Worm (Caenorhabditis elegans): ENCODE results near the gene tsg-101.

Gene tsg-101

DNA sequence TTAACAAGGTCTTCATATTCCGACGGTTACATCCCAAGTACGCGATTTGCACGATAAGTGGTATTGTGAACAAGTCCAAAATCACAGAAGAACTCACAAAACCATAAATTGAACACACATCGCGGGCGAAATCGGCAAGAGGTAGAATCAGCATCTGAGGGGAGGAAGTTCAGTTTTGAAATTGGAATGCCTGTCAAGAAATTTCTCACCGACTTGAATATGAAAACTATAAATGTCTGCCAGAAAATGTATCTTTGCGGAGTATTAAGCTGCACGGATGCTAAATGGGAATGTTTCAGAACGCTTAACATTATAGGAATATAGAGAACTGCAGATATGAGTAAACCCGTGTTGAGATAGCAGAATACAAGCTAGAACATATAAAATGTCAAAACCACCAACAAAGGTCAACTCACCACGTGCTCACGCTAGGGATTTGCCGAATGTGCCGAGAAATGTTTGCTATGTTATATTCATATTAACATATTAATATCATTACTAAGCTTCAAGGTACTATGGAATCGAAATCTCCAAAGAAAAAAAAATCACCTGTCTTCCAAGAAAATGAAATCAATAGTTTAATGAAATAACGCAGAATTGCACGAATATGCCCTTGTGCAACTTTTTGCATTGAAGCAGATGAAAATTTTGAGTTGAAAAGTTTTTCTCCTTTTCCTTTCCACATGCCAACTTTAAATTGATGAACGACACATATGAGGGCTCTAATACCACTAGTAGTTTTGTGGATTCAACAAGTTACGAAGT lies 32.0 kb downstream of the tsg-101 start, which contains the start of gene srz-82:
TSS of gene srz-82 (plus strand) at position 701 of the 765 bp plus-strand sequence.
- TF ChIP-seq Y56A3A.18 (GFP tag; IDR thresholded peaks at IDR 0.05) (no peak), attf-6 (GFP tag; IDR thresholded peaks at IDR 0.05) (no peak), hmg-1.2 (GFP tag; IDR thresholded peaks at IDR 0.05) (no peak), athp-1 (tag; optimal IDR thresholded peaks at IDR 0.05) (no peak), K11D2.4 (GFP tag; IDR thresholded peaks at IDR 0.05) (no peak), F52B5.7 (tag; optimal IDR thresholded peaks at IDR 0.05) (no peak), ztf-25 (GFP tag; IDR thresholded peaks at IDR 0.05) (no peak), F37B4.10 (GFP tag; IDR thresholded peaks at IDR 0.05) (no peak), madf-10 (tag; optimal IDR thresholded peaks at IDR 0.05) (no peak), F57A8.1 (GFP tag; optimal IDR thresholded peaks at IDR 0.05) (no peak)

DNA sequence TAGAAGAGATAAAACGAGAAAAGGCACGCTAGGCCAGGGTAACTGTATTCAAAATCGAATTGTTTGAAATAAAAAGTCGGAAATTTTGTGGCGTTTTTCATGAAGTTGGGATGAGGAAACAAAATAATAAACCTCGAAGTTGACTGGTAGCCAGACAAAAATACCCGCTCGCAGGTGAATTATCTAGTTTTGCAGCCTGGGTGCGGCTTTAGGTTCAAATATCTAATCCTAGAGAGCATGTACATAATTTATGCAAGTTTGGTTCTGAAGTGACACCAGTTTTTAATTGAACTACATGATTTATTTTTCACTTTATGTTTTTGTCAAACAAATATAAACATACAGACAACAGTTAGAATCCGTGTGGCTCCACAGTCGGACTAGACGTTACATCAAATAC lies 32.6 kb downstream of the tsg-101 start, which contains the start of gene srz-37:
TSS of gene srz-37 (minus strand) at position 101 of the 400 bp plus-strand sequence.
- TF ChIP-seq B0336.3 (GFP tag; IDR thresholded peaks at IDR 0.05) (no peak), ceh-79 (tag; optimal IDR thresholded peaks at IDR 0.05) (no peak), pbrm-1 (GFP tag; IDR thresholded peaks at IDR 0.05) (no peak), F39B2.1 (GFP tag; IDR thresholded peaks at IDR 0.05) (no peak), lin-54 (GFP tag; optimal IDR thresholded peaks at IDR 0.05) (no peak), mcd-1 (GFP tag; IDR thresholded peaks at IDR 0.05) (no peak)

ce11 chrIV:3478911-3479385 lies 35.4 kb downstream of the tsg-101 start, which contains the start of the genes srz-70 and C09G12.5:
Gene srz-70 (minus strand): TSS chrIV:3479011.
Gene C09G12.5 (plus strand): TSS chrIV:3479335.
- TF ChIP-seq ccch-3 (GFP tag; optimal IDR thresholded peaks at IDR 0.05) (no peak), Y53G8AR.9 (GFP tag; conservative IDR thresholded peaks at IDR 0.05) (no peak), F22D6.2 (tag; optimal IDR thresholded peaks at IDR 0.05) (no peak), snpc-3.4 (tag; optimal IDR thresholded peaks at IDR 0.05) (no peak), lir-1 (GFP tag; conservative IDR thresholded peaks at IDR 0.05) (no peak), dpl-1 (GFP tag; optimal IDR thresholded peaks at IDR 0.05) (no peak), cebp-1 (GFP tag; IDR thresholded peaks at IDR 0.05) (no peak), cebp-1 (tag; optimal IDR thresholded peaks at IDR 0.05) (no peak), C17E4.6 (GFP tag; IDR thresholded peaks at IDR 0.05) (no peak), F57A8.1 (GFP tag; optimal IDR thresholded peaks at IDR 0.05) (no peak), ztf-6 (GFP tag; IDR thresholded peaks at IDR 0.05) (no peak), ceh-91 (GFP tag; IDR thresholded peaks at IDR 0.05) (no peak), let-526 (GFP tag; IDR thresholded peaks at IDR 0.05) (no peak), Y56A3A.18 (GFP tag; IDR thresholded peaks at IDR 0.05) (no peak), nfya-1 (tag; optimal IDR thresholded peaks at IDR 0.05; ENCODE audit: borderline replicate concordance, insufficient read depth) (no peak), attf-5 (GFP tag; optimal IDR thresholded peaks at IDR 0.05) (no peak)

- no peak for TF ChIP-seq mxl-1 (tag; optimal IDR thresholded peaks at IDR 0.05)
- TF ChIP-seq nfya-1 (tag; optimal IDR thresholded peaks at IDR 0.05; ENCODE audit: borderline replicate concordance, insufficient read depth): no peak
- no peak for TF ChIP-seq aptf-2 (GFP tag; conservative IDR thresholded peaks at IDR 0.05)
- TF ChIP-seq F57C9.4 (tag; optimal IDR thresholded peaks at IDR 0.05): no peak
- TF ChIP-seq lir-1 (GFP tag; conservative IDR thresholded peaks at IDR 0.05): no peak
- no peak for TF ChIP-seq dpff-1 (tag; optimal IDR thresholded peaks at IDR 0.05)
- TF ChIP-seq egl-18 (GFP tag; IDR thresholded peaks at IDR 0.05): no peak
- no peak for TF ChIP-seq T26A5.8 (tag; optimal IDR thresholded peaks at IDR 0.05)
- no peak for TF ChIP-seq F37B4.10 (GFP tag; IDR thresholded peaks at IDR 0.05)
- no peak for TF ChIP-seq Y79H2A.3 (GFP tag; conservative IDR thresholded peaks at IDR 0.05)
- TF ChIP-seq sea-2 (GFP tag; IDR thresholded peaks at IDR 0.05): no peak
- no peak for TF ChIP-seq egl-44 (GFP tag; IDR thresholded peaks at IDR 0.05)
- no peak for TF ChIP-seq B0035.1 (tag; optimal IDR thresholded peaks at IDR 0.05)
- TF ChIP-seq mel-28 (tag; optimal IDR thresholded peaks at IDR 0.05; ENCODE audit: borderline replicate concordance): no peak
- no peak for TF ChIP-seq attf-3 (GFP tag; conservative IDR thresholded peaks at IDR 0.05)
- no peak for TF ChIP-seq zim-3 (tag; optimal IDR thresholded peaks at IDR 0.05)
- no peak for TF ChIP-seq lin-26 (GFP tag; IDR thresholded peaks at IDR 0.05)
Observed at ce11 chrIV:3477124-3477523, 37.2 kb downstream of the tsg-101 start, which contains the start of gene srz-69. Gene srz-69 (minus strand): TSS chrIV:3477224.
